Fruit fly (Drosophila melanogaster): Measurements from ENCODE around the gene brv3.
"Not testable (repeated sequence)": the region's sequence is repeated elsewhere in the genome, so short reads cannot be mapped to it uniquely, and the experiment has no call there.

brv3 gene

DNA sequence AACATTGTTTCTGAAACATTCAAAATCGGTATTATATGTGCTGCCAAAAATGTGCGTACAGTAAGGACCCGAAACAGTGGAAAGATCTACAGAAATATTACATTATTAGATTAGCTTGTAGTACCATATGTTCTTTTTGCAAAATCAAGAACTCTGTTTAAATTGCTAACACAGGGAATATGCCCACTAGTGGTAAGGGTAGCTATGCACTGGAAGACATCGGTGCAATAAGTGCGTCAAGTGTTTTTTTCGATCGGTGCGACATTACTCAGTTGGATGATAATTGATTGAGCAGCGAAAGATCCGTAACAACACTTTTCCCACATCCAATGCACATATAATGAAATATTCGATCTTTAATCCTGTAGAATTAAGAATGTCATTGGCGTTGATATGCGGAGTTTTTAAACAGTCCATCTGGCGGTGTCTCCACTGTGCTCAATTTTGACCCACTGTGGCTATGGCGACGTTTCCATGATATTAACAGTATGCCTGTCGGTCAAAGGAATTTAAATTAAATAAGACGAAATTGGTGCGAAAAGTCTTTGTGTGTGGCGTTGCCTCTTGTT lies 10.8 kb upstream of the brv3 start:
- no peak for TF ChIP-seq Pif1B (GFP tag; optimal IDR thresholded peaks at IDR 0.05)
- TF ChIP-seq fd96Ca (GFP tag; IDR thresholded peaks at IDR 0.05) = 0 out of 3 replicates have a peak, but pooled peaks have one; percentile 26
- TF ChIP-seq CG10348 (GFP tag; IDR thresholded peaks at IDR 0.05) = no peak
- no peak for TF ChIP-seq EcR (GFP tag; optimal IDR thresholded peaks at IDR 0.05)
- TF ChIP-seq CG12605 (GFP tag; IDR thresholded peaks at IDR 0.05) = no peak
- TF ChIP-seq CG9948 (tag; optimal IDR thresholded peaks at IDR 0.05) = no peak
- TF ChIP-seq Snoo (tag; optimal IDR thresholded peaks at IDR 0.05) = no peak
- no peak for TF ChIP-seq CG8159 (tag; optimal IDR thresholded peaks at IDR 0.05)
- peak; percentile 17 for TF ChIP-seq CG15710 (tag; optimal IDR thresholded peaks at IDR 0.05)
- TF ChIP-seq Ets98B (GFP tag; IDR thresholded peaks at IDR 0.05) = 0 out of 2 replicates have a peak, but pooled peaks have one; percentile 15
- no peak; the same call in 2 of the 3 replicates for TF ChIP-seq CG4496 (GFP tag; IDR thresholded peaks at IDR 0.05)
- peak; percentile 25 for TF ChIP-seq CG8301 (tag; optimal IDR thresholded peaks at IDR 0.05)
- no peak for TF ChIP-seq CG34367 (tag; optimal IDR thresholded peaks at IDR 0.05)

DNA sequence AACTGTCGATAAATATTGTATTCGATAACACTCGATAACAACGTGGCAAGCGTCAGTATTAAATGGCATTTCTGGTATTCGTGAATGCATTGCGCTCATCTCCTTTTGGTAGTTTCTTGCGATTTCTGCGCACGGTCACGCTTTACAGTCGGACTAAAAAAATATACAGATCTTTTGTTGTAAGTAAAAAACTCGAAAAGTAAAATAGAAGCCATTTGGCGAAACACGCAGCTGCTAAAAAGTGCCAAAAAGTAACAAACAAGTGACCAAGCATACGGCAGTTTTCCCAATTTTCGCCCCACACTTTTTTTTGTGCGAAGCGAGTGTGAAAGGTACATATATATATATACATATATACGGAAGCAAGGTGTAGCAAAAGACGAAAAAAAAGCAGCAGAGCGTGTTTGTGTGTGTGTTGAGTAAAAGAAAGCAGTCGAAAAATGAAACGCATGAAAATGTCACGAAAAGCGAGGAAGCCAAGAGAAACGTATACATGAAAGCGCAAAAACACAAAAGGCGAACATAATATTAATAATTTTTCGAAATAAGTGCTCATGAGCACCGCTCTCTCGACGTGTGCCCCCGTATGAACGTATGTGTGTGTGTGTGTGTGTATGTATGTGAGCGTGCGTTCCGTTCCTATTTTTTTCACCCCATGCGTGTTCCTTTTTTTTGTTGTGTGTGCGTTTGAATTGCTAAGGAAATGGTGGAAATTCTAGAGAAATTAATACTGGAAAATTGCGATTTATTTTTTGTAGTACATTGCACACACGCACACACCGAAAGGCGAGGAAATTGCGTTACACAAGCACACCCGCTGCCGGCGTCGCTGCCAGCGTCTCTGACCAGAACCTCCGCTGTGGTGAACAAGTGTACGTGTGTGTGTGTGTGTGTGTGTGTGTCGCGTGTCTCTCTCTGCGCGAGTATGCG lies 9.7 kb upstream of the brv3 start, which contains the start of gene sgg:
sgg (plus strand) TSS at position 106 of the 930 bp plus-strand sequence.
- TF ChIP-seq CG8159 (tag; optimal IDR thresholded peaks at IDR 0.05) (no peak), Pif1A (GFP tag; optimal IDR thresholded peaks at IDR 0.05) (no peak), CG17806 (tag; optimal IDR thresholded peaks at IDR 0.05) (no peak), CG14655 (GFP tag; optimal IDR thresholded peaks at IDR 0.05) (no peak), CG9948 (tag; optimal IDR thresholded peaks at IDR 0.05) (no peak)

dm6 chrX:2625009-2625408 lies 634 bp upstream of the brv3 start:
- TF ChIP-seq CG13204 (GFP tag; optimal IDR thresholded peaks at IDR 0.05) (no peak), EcR (GFP tag; optimal IDR thresholded peaks at IDR 0.05) (no peak), Pif1B (GFP tag; optimal IDR thresholded peaks at IDR 0.05) (no peak), CG8301 (tag; optimal IDR thresholded peaks at IDR 0.05) (no peak), gl (tag; optimal IDR thresholded peaks at IDR 0.05) (no peak), D1 (tag; optimal IDR thresholded peaks at IDR 0.05) (no peak), CG10348 (GFP tag; IDR thresholded peaks at IDR 0.05) (no peak), CG32121 (GFP tag; IDR thresholded peaks at IDR 0.05) (no peak), CG12605 (GFP tag; IDR thresholded peaks at IDR 0.05) (no peak), rn (GFP tag; IDR thresholded peaks at IDR 0.05) (no peak), CG9948 (tag; optimal IDR thresholded peaks at IDR 0.05) (no peak), CG17806 (tag; optimal IDR thresholded peaks at IDR 0.05) (no peak)

DNA sequence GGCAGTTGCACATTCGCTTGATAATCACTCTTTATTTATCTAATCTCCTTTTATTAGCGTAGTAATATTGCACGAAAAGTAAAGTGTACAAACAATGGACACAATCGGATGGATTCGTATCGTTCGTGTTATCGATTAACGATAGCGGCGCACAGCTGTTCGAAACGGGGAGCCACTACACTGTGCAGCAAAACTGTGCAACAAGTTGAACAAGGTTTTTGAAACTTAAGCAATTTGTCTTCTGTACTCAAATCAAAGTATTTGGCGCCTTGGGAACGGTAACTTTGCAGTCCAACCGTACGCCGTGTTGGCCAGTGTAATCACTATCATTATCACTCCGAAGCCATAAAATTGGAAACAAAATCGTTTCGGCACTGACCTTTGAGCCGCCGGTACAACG lies 4.7 kb downstream of the brv3 start, which contains the start of the genes Tsp3A and Seipin:
Tsp3A (minus strand) TSS at position 88 of the 400 bp plus-strand sequence.
Seipin (plus strand) TSS at position 149 of the 400 bp plus-strand sequence.
- TF ChIP-seq CG17806 (tag; optimal IDR thresholded peaks at IDR 0.05) = peak; percentile 78
- TF ChIP-seq CG13204 (GFP tag; optimal IDR thresholded peaks at IDR 0.05) = peak; percentile 54
- peak; percentile 90 for TF ChIP-seq Ets98B (GFP tag; IDR thresholded peaks at IDR 0.05)
- 0 out of 2 replicates have a peak, but pooled peaks have one; percentile 28 for TF ChIP-seq CG10348 (GFP tag; IDR thresholded peaks at IDR 0.05)
- TF ChIP-seq CG14655 (GFP tag; optimal IDR thresholded peaks at IDR 0.05) = no peak
- peak; percentile 16 for TF ChIP-seq EcR (GFP tag; optimal IDR thresholded peaks at IDR 0.05)
- TF ChIP-seq CG8301 (tag; optimal IDR thresholded peaks at IDR 0.05) = peak; percentile 86
- 0 out of 2 replicates have a peak, but pooled peaks have one; percentile 32 for TF ChIP-seq rn (GFP tag; IDR thresholded peaks at IDR 0.05)
- TF ChIP-seq gl (tag; optimal IDR thresholded peaks at IDR 0.05) = peak; percentile 89
- TF ChIP-seq CG34367 (tag; optimal IDR thresholded peaks at IDR 0.05) = peak; percentile 67
- TF ChIP-seq CG9948 (tag; optimal IDR thresholded peaks at IDR 0.05) = peak; percentile 57
- TF ChIP-seq Snoo (tag; optimal IDR thresholded peaks at IDR 0.05) = peak; percentile 79
- no peak for TF ChIP-seq D1 (tag; optimal IDR thresholded peaks at IDR 0.05)
- peak; percentile 83 for TF ChIP-seq CG32121 (GFP tag; IDR thresholded peaks at IDR 0.05)
- TF ChIP-seq fd96Ca (GFP tag; IDR thresholded peaks at IDR 0.05) = peak; percentile 93
- TF ChIP-seq CG15710 (tag; optimal IDR thresholded peaks at IDR 0.05) = peak; percentile 72
- TF ChIP-seq CG8159 (tag; optimal IDR thresholded peaks at IDR 0.05) = peak; percentile 75
- peak; percentile 90 for TF ChIP-seq CG12605 (GFP tag; IDR thresholded peaks at IDR 0.05)
- TF ChIP-seq Pif1A (GFP tag; optimal IDR thresholded peaks at IDR 0.05) = no peak
- peak; percentile 87 for TF ChIP-seq Pif1B (GFP tag; optimal IDR thresholded peaks at IDR 0.05)
- TF ChIP-seq CG4496 (GFP tag; IDR thresholded peaks at IDR 0.05) = peak; percentile 96

DNA sequence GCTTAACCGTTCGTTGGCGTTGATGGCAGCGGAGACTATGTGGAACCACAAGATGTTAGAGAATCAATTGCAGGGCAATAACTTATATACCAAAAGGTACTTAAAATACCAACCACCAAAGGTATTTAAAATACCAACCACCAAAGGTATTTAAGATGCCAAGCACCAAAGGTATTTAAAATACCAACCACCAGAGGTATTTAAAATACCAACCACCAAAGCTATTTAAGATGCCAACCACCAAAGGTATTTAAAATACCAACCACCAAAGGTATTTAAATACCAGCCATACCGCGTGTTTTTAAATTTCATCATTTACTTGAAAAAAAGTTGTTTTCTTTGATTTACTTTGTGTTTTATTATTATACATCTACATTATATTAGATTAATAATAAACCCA lies 7.0 kb downstream of the brv3 start:
- no peak for TF ChIP-seq CG34367 (tag; optimal IDR thresholded peaks at IDR 0.05)

DNA sequence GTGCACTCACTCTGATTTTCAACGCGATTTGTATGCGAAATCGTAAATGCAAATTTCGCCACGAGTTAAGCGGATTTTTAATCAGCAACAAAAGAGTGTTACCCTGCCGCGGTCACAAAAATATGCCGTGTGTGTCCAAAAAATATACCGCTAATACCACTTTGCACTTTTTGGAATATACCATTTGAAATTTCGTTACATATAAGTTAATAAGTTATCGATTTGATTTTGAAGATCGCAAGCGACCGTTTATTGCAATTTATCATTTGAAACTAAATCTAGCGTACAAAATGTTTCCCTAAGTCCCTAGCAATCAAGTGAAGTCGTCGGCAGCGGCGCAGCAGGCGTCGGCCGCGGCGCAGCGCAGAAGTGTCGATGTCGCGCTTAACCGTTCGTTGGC lies 14.1 kb downstream of the brv3 start, which contains the start of gene eIF3g1:
eIF3g1 (minus strand) TSS at position 101 of the 400 bp plus-strand sequence.
- TF ChIP-seq gl (tag; optimal IDR thresholded peaks at IDR 0.05); Snoo (tag; optimal IDR thresholded peaks at IDR 0.05); CG32121 (GFP tag; IDR thresholded peaks at IDR 0.05): not testable (repeated sequence)

Measured in whole organism, pupa.